Worm (Caenorhabditis elegans): Measurements from ENCODE around the gene C25F9.12.

ce11 chrV:19401429-19401828 is 1.3 kb downstream of the C25F9.12 start:
- TF ChIP-seq nhr-28 (tag; optimal IDR thresholded peaks at IDR 0.05) = no peak
- TF ChIP-seq aly-2 (tag; optimal IDR thresholded peaks at IDR 0.05) = no peak
- no peak for TF ChIP-seq nhr-76 (tag; optimal IDR thresholded peaks at IDR 0.05)
- TF ChIP-seq R02D3.7 (tag; optimal IDR thresholded peaks at IDR 0.05) = no peak
- no peak for TF ChIP-seq unc-62 (GFP tag; optimal IDR thresholded peaks at IDR 0.05)
- TF ChIP-seq ama-1 (optimal IDR thresholded peaks at IDR 0.05) = no peak
- TF ChIP-seq pha-4 (tag; optimal IDR thresholded peaks at IDR 0.05) = peak; percentile 27
- no peak for TF ChIP-seq ceh-82 (tag; optimal IDR thresholded peaks at IDR 0.05)
- peak; percentile 53 for TF ChIP-seq pqm-1 (tag; optimal IDR thresholded peaks at IDR 0.05)
- TF ChIP-seq zag-1 (tag; optimal IDR thresholded peaks at IDR 0.05) = no peak
- TF ChIP-seq jun-1 (tag; optimal IDR thresholded peaks at IDR 0.05) = no peak

Data from whole organism, L3 larva.